Worm (Caenorhabditis elegans) whole organism, L1 larva: ENCODE results near the gene F41B5.12.

Source experiments
- C04F5.9 ChIP-seq: sonication (generic microtip); optimal IDR thresholded peaks from 2 replicates; lab custom pipeline; 2016; ENCODE audit warnings: missing genetic modification characterization, missing compliant biosample characterization
- C34B4.2 ChIP-seq: sonication (generic microtip); optimal IDR thresholded peaks from 2 replicates; lab custom pipeline; 2017; ENCODE audit warnings: mild to moderate bottlenecking, missing genetic modification characterization, missing compliant biosample characterization
- aly-2 ChIP-seq: fragments of 150-350 bp; optimal IDR thresholded peaks from 2 replicates; lab custom pipeline; 2014; ENCODE audit warnings: missing biosample characterization, missing genetic modification characterization
- blmp-1 ChIP-seq: fragments of 150-350 bp; optimal IDR thresholded peaks from 2 replicates; lab custom pipeline; 2014; ENCODE audit warnings: missing biosample characterization, missing genetic modification characterization
- ceh-63 ChIP-seq: fragments of 200-800 bp; sonication (Bioruptor generic); optimal IDR thresholded peaks from 2 replicates; lab custom pipeline; 2018; ENCODE audit warnings: mild to moderate bottlenecking, missing genetic modification characterization, missing compliant biosample characterization
- ceh-82 ChIP-seq, 3 experiments: fragments of 150-350 bp in 1 of 3; sonication (generic microtip) in 2 of 3; optimal IDR thresholded peaks; 2 replicates each; lab custom pipeline; 2014 to 2017; ENCODE audit warnings: missing biosample characterization in 3 of 3, missing genetic modification characterization in 3 of 3
- ceh-88 ChIP-seq: fragments of 200-800 bp; sonication (Bioruptor generic); IDR thresholded peaks from 2 replicates; pipeline ENCODE4 v1.3.6; 2022; ENCODE audit warnings: missing genetic modification characterization, missing compliant biosample characterization
- ceh-90 ChIP-seq: sonication (generic microtip); optimal IDR thresholded peaks from 2 replicates; lab custom pipeline; 2016; ENCODE audit warnings: missing genetic modification characterization, missing compliant biosample characterization
- ces-1 ChIP-seq: fragments of 150-350 bp; optimal IDR thresholded peaks from 2 replicates; lab custom pipeline; 2014; ENCODE audit warnings: missing biosample characterization, missing genetic modification reagents, missing genetic modification characterization
- dsc-1 ChIP-seq: sonication (generic microtip); optimal IDR thresholded peaks from 2 replicates; lab custom pipeline; 2016; ENCODE audit warnings: mild to moderate bottlenecking, missing genetic modification characterization, missing compliant biosample characterization
- efl-1 ChIP-seq, 4 experiments: fragments of 150-350 bp; optimal IDR thresholded peaks in 3 of 4; peaks in 1 of 4; 1 replicate in 1 of 4; 2 replicates in 3 of 4; lab custom pipeline; 2014; ENCODE audit warnings: missing biosample characterization in 2 of 4, missing genetic modification characterization in 2 of 4, missing genetic modification reagents in 2 of 4
- elt-2 ChIP-seq: sonication (generic microtip); optimal IDR thresholded peaks from 2 replicates; lab custom pipeline; 2016; ENCODE audit warnings: missing genetic modification characterization, mild to moderate bottlenecking, inconsistent platforms, missing compliant biosample characterization, missing genetic modification reagents
- elt-3 ChIP-seq, 6 experiments: fragments of 150-350 bp in 1 of 6; sonication (generic microtip); optimal IDR thresholded peaks; 2 replicates each; lab custom pipeline; 2017 to 2018; ENCODE audit warnings: missing biosample characterization in 6 of 6, missing genetic modification characterization in 6 of 6, inconsistent platforms in 1 of 6
- fkh-4 ChIP-seq: sonication (generic microtip); optimal IDR thresholded peaks from 2 replicates; lab custom pipeline; 2016; ENCODE audit warnings: missing compliant biosample characterization, missing genetic modification characterization, borderline replicate concordance
- fos-1 ChIP-seq: fragments of 150-350 bp; optimal IDR thresholded peaks from 2 replicates; lab custom pipeline; 2014; ENCODE audit warnings: missing biosample characterization, missing genetic modification characterization
- hpl-2 ChIP-seq: fragments of 150-350 bp; optimal IDR thresholded peaks from 2 replicates; lab custom pipeline; 2014; ENCODE audit warnings: missing biosample characterization, missing genetic modification reagents, missing genetic modification characterization
- jun-1 ChIP-seq: fragments of 150-350 bp; optimal IDR thresholded peaks from 2 replicates; lab custom pipeline; 2014; ENCODE audit warnings: missing biosample characterization, missing genetic modification reagents, missing genetic modification characterization
- lin-14 ChIP-seq: fragments of 200-800 bp; sonication (Bioruptor generic); optimal IDR thresholded peaks from 2 replicates; lab custom pipeline; 2018; ENCODE audit warnings: mild to moderate bottlenecking, missing genetic modification characterization, moderate library complexity, missing compliant biosample characterization
- lin-35 ChIP-seq, 2 experiments: fragments of 150-350 bp; optimal IDR thresholded peaks; 2 replicates each; lab custom pipeline; 2014; ENCODE audit warnings: missing biosample characterization in 2 of 2, missing genetic modification characterization in 2 of 2, missing genetic modification reagents in 2 of 2
- lin-39 ChIP-seq: fragments of 150-350 bp; optimal IDR thresholded peaks from 2 replicates; lab custom pipeline; 2014; ENCODE audit warnings: missing biosample characterization, missing genetic modification reagents, missing genetic modification characterization
- lsy-2 ChIP-seq, 2 experiments: fragments of 150-350 bp; optimal IDR thresholded peaks; 2 replicates each; lab custom pipeline; 2014; ENCODE audit warnings: missing biosample characterization in 2 of 2, missing genetic modification characterization in 2 of 2
- nhr-20 ChIP-seq: sonication (generic microtip); optimal IDR thresholded peaks from 2 replicates; lab custom pipeline; 2016; ENCODE audit warnings: mild to moderate bottlenecking, missing genetic modification characterization, missing compliant biosample characterization
- nhr-77 ChIP-seq: fragments of 150-350 bp; optimal IDR thresholded peaks from 2 replicates; lab custom pipeline; 2014; ENCODE audit warnings: missing biosample characterization, missing genetic modification characterization
- nhr-84 ChIP-seq: sonication (generic microtip); optimal IDR thresholded peaks from 2 replicates; lab custom pipeline; 2017; ENCODE audit warnings: missing biosample characterization, missing genetic modification characterization
- nhr-85 ChIP-seq: sonication (generic microtip); peaks from one replicate; lab custom pipeline; 2016; ENCODE audit warnings: missing genetic modification characterization, inconsistent platforms, missing compliant biosample characterization
- pag-3 ChIP-seq: sonication (generic microtip); optimal IDR thresholded peaks from 2 replicates; lab custom pipeline; 2017; ENCODE audit warnings: missing genetic modification characterization, mild to moderate bottlenecking, missing compliant biosample characterization, antibody characterized with exemption, borderline replicate concordance; ENCODE audit not compliant: insufficient read depth
- pqm-1 ChIP-seq: sonication (generic microtip); optimal IDR thresholded peaks from 3 replicates; lab custom pipeline; 2017; ENCODE audit warnings: missing biosample characterization, missing genetic modification characterization
- rnt-1 ChIP-seq: sonication (generic microtip); optimal IDR thresholded peaks from 2 replicates; lab custom pipeline; 2016; ENCODE audit warnings: mild to moderate bottlenecking, missing genetic modification characterization, moderate library complexity, missing compliant biosample characterization
- snu-23 ChIP-seq: sonication (generic microtip); optimal IDR thresholded peaks from 2 replicates; lab custom pipeline; 2016; ENCODE audit warnings: missing genetic modification characterization, missing compliant biosample characterization
- sptf-1 ChIP-seq: fragments of 150-350 bp; optimal IDR thresholded peaks from 2 replicates; lab custom pipeline; 2014; ENCODE audit warnings: missing biosample characterization, missing genetic modification characterization
- sup-37 ChIP-seq: fragments of 200-800 bp; sonication (Bioruptor generic); optimal IDR thresholded peaks from 2 replicates; lab custom pipeline; 2018; ENCODE audit warnings: mild to moderate bottlenecking, missing genetic modification characterization, missing compliant biosample characterization
- swsn-7 ChIP-seq: sonication (generic microtip); optimal IDR thresholded peaks from 2 replicates; lab custom pipeline; 2016; ENCODE audit warnings: missing genetic modification characterization, missing compliant biosample characterization
- tbx-2 ChIP-seq: sonication (generic microtip); optimal IDR thresholded peaks from 2 replicates; lab custom pipeline; 2016; ENCODE audit warnings: missing genetic modification characterization, missing compliant biosample characterization
- unc-62 ChIP-seq: fragments of 150-350 bp; optimal IDR thresholded peaks from 2 replicates; lab custom pipeline; 2014; ENCODE audit warnings: missing biosample characterization, missing genetic modification reagents, missing genetic modification characterization
- vab-15 ChIP-seq: sonication (generic microtip); optimal IDR thresholded peaks from 2 replicates; lab custom pipeline; 2017; ENCODE audit warnings: missing genotype, mild to moderate bottlenecking, missing genetic modification characterization, missing compliant biosample characterization
- xbp-1 ChIP-seq: sonication (generic microtip); optimal IDR thresholded peaks from 2 replicates; lab custom pipeline; 2016; ENCODE audit warnings: missing genetic modification characterization, missing compliant biosample characterization
- zag-1 ChIP-seq: fragments of 150-350 bp; optimal IDR thresholded peaks from 2 replicates; lab custom pipeline; 2014; ENCODE audit warnings: missing biosample characterization, missing genetic modification characterization

Gene F41B5.12

DNA sequence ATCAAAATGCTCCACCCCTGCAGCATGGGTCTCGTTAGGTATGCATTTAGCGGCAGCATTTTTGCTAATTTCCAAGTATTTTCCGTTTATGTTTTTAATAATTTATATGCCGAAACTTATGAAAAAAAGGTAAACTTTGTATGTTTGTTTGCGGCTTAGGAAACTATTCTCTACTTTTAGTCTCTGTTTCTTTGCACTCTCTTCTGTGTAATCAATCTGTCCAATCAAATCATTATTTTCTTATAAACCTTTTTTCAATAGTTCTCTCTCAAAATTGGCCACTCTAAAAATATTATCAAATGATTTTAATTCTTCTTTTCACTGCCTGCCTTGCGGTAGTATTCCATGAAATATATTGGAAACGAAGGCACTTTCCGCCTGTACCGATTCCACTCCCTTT lies 22.7 kb upstream of the F41B5.12 start:
- peak; percentile 71 for TF ChIP-seq nhr-20 (tag; lab: Kevin White, UChicago)
- TF ChIP-seq elt-3 (tag; optimal IDR thresholded peaks at IDR 0.05; lab: Kevin White, UChicago), result peak in 2 of 6 experiments; percentile 5 to 74
- TF ChIP-seq fos-1 (tag; lab: Kevin White, UChicago), result no peak
- no peak for TF ChIP-seq unc-62 (GFP tag; lab: Kevin White, UChicago)
- no peak for TF ChIP-seq fkh-4
- peak in 1 of 2 experiments; percentile 23 for TF ChIP-seq lin-35 (GFP tag; optimal IDR thresholded peaks at IDR 0.05; lab: Kevin White, UChicago)
- no peak for TF ChIP-seq dsc-1 (tag; lab: Kevin White, UChicago)

- TF ChIP-seq elt-3 (tag; optimal IDR thresholded peaks at IDR 0.05; lab: Kevin White, UChicago) (peak in 1 of 6 experiments; percentile 21), blmp-1 (peak; percentile 48), nhr-20 (tag; lab: Kevin White, UChicago) (peak; percentile 17), lin-14 (GFP tag; lab: Kevin White, UChicago) (peak; percentile 56), ces-1 (GFP tag; lab: Kevin White, UChicago) (no peak)
Observed at ce11 chrV:2242630-2243029, 18.1 kb upstream of the F41B5.12 start, which contains the start of gene cyp-33C3. Gene cyp-33C3, plus strand, starts transcription at chrV:2242778.

ce11 chrV:2244751-2245150 lies 16.0 kb upstream of the F41B5.12 start, which contains the start of gene cyp-33C5:
Gene cyp-33C5, plus strand, starts transcription at chrV:2245004.
- no peak for TF ChIP-seq xbp-1 (tag; lab: Kevin White, UChicago)
- no peak for TF ChIP-seq ceh-90 (tag; lab: Kevin White, UChicago)
- TF ChIP-seq ces-1 (GFP tag; lab: Kevin White, UChicago), result no peak
- TF ChIP-seq pqm-1 (tag; lab: Kevin White, UChicago), result no peak
- no peak for TF ChIP-seq aly-2 (tag; lab: Kevin White, UChicago)
- TF ChIP-seq elt-2 (tag; lab: Kevin White, UChicago), result peak; percentile 11
- no peak for TF ChIP-seq pag-3
- no peak for TF ChIP-seq lin-39 (tag; lab: Kevin White, UChicago)
- peak; percentile 67 for TF ChIP-seq nhr-85 (tag; lab: Kevin White, UChicago)
- TF ChIP-seq C34B4.2 (tag; lab: Kevin White, UChicago), result no peak
- TF ChIP-seq swsn-7 (tag; lab: Kevin White, UChicago), result no peak
- peak in 1 of 2 experiments; percentile 16 for TF ChIP-seq lsy-2 (tag; optimal IDR thresholded peaks at IDR 0.05; lab: Kevin White, UChicago)
- TF ChIP-seq vab-15, result no peak
- no peak for TF ChIP-seq sptf-1 (tag; lab: Kevin White, UChicago)
- peak in 1 of 2 experiments; percentile 31 for TF ChIP-seq lin-35 (GFP tag; optimal IDR thresholded peaks at IDR 0.05; lab: Kevin White, UChicago)
- TF ChIP-seq zag-1 (tag; lab: Kevin White, UChicago), result no peak
- peak; percentile 75 for TF ChIP-seq nhr-20 (tag; lab: Kevin White, UChicago)
- TF ChIP-seq jun-1 (tag; lab: Kevin White, UChicago), result no peak
- peak; percentile 62 for TF ChIP-seq blmp-1
- peak; percentile 43 to 59 for TF ChIP-seq efl-1 (optimal IDR thresholded peaks at IDR 0.05; lab: Kevin White, UChicago)
- TF ChIP-seq efl-1 (GFP tag; optimal IDR thresholded peaks at IDR 0.05 in 1 of 2; lab: Kevin White, UChicago), result peak in 1 of 2 experiments; percentile 92
- TF ChIP-seq tbx-2, result no peak
- TF ChIP-seq ceh-82 (tag; optimal IDR thresholded peaks at IDR 0.05; lab: Kevin White, UChicago), result peak in 1 of 3 experiments; percentile 17
- no peak for TF ChIP-seq nhr-84 (tag; lab: Kevin White, UChicago)
- no peak for TF ChIP-seq sup-37
- TF ChIP-seq ceh-88 (GFP tag; lab: Robert Waterston, UW), result no peak
- TF ChIP-seq ceh-63 (GFP tag; lab: Kevin White, UChicago), result no peak
- TF ChIP-seq nhr-77 (tag; lab: Kevin White, UChicago), result peak; percentile 22
- TF ChIP-seq C04F5.9, result no peak
- TF ChIP-seq snu-23 (GFP tag; lab: Kevin White, UChicago), result peak; percentile 29
- no peak for TF ChIP-seq hpl-2 (GFP tag; lab: Kevin White, UChicago)
- peak in 2 of 6 experiments; percentile 46 to 54 for TF ChIP-seq elt-3 (tag; optimal IDR thresholded peaks at IDR 0.05; lab: Kevin White, UChicago)
- peak; percentile 12 for TF ChIP-seq rnt-1
- peak; percentile 84 for TF ChIP-seq lin-14 (GFP tag; lab: Kevin White, UChicago)
